Worm (Caenorhabditis elegans) whole organism, L4/young adult: Measurements from ENCODE around the gene F23B12.1.

ENCODE experiments used
- W03F9.2 ChIP-seq: fragments of 150-350 bp; optimal IDR thresholded peaks from 2 replicates; lab custom pipeline; 2014; ENCODE audit warnings: missing biosample characterization, missing genetic modification characterization
- dao-5 ChIP-seq: sonication (generic microtip); optimal IDR thresholded peaks from 2 replicates; lab custom pipeline; 2016; ENCODE audit warnings: missing genotype, missing genetic modification characterization, moderate library complexity, missing compliant biosample characterization
- him-1 ChIP-seq: sonication (generic microtip); optimal IDR thresholded peaks from 2 replicates; lab custom pipeline; 2016; ENCODE audit warnings: missing genotype, missing genetic modification reagents, missing genetic modification characterization, missing compliant biosample characterization

The F23B12.1 gene

ce11 chrV:14419855-14420254, 9.1 kb upstream of the F23B12.1 start:
- TF ChIP-seq W03F9.2 (tag; lab: Kevin White, UChicago) (no peak), dao-5 (tag; lab: Kevin White, UChicago) (no peak), him-1 (tag; lab: Kevin White, UChicago) (no peak)

ce11 chrV:14421325-14421724, 7.6 kb upstream of the F23B12.1 start, which contains the start of gene dhs-22:
TSS of gene dhs-22 (minus strand) at chrV:14421440.
- TF ChIP-seq dao-5 (tag; lab: Kevin White, UChicago) (no peak), him-1 (tag; lab: Kevin White, UChicago) (no peak), W03F9.2 (tag; lab: Kevin White, UChicago) (no peak)

- TF ChIP-seq him-1 (tag; lab: Kevin White, UChicago): no peak
- no peak for TF ChIP-seq dao-5 (tag; lab: Kevin White, UChicago)
- no peak for TF ChIP-seq W03F9.2 (tag; lab: Kevin White, UChicago)
Measured at ce11 chrV:14422317-14422716, 6.6 kb upstream of the F23B12.1 start, which contains the start of gene pas-1. TSS of gene pas-1 (minus strand) at chrV:14422618.

- no peak for TF ChIP-seq W03F9.2 (tag; lab: Kevin White, UChicago)
- TF ChIP-seq him-1 (tag; lab: Kevin White, UChicago): no peak
- TF ChIP-seq dao-5 (tag; lab: Kevin White, UChicago): no peak
Measured at ce11 chrV:14423268-14423667, 5.7 kb upstream of the F23B12.1 start, which contains the start of gene rpoa-12. TSS of gene rpoa-12 (minus strand) at chrV:14423304.

ce11 chrV:14424958-14425492, 3.9 kb upstream of the F23B12.1 start, which contains the start of gene rrsr-1:
TSS of gene rrsr-1 (minus strand) at chrV:14425008.
- TF ChIP-seq dao-5 (tag; lab: Kevin White, UChicago) (no peak), W03F9.2 (tag; lab: Kevin White, UChicago) (no peak), him-1 (tag; lab: Kevin White, UChicago) (no peak)

- no peak for TF ChIP-seq W03F9.2 (tag; lab: Kevin White, UChicago)
- TF ChIP-seq him-1 (tag; lab: Kevin White, UChicago): no peak
- TF ChIP-seq dao-5 (tag; lab: Kevin White, UChicago): no peak
Measured at ce11 chrV:14426013-14426412, 3.0 kb upstream of the F23B12.1 start.

ce11 chrV:14427069-14427825, 1.7 kb upstream of the F23B12.1 start:
- TF ChIP-seq him-1 (tag; lab: Kevin White, UChicago) (no peak), W03F9.2 (tag; lab: Kevin White, UChicago) (no peak), dao-5 (tag; lab: Kevin White, UChicago) (no peak)

- TF ChIP-seq him-1 (tag; lab: Kevin White, UChicago): no peak
- TF ChIP-seq dao-5 (tag; lab: Kevin White, UChicago): no peak
- TF ChIP-seq W03F9.2 (tag; lab: Kevin White, UChicago): no peak
Measured at ce11 chrV:14432259-14432658, 3.3 kb downstream of the F23B12.1 start, which contains the start of gene egl-1. TSS of gene egl-1 (minus strand) at chrV:14432359.

- TF ChIP-seq W03F9.2 (tag; lab: Kevin White, UChicago) (no peak), dao-5 (tag; lab: Kevin White, UChicago) (no peak), him-1 (tag; lab: Kevin White, UChicago) (no peak)
Measured at ce11 chrV:14433584-14433983, 4.6 kb downstream of the F23B12.1 start.

- TF ChIP-seq W03F9.2 (tag; lab: Kevin White, UChicago) (no peak), dao-5 (tag; lab: Kevin White, UChicago) (no peak), him-1 (tag; lab: Kevin White, UChicago) (no peak)
Measured at ce11 chrV:14436195-14436594, 7.2 kb downstream of the F23B12.1 start.

ce11 chrV:14437355-14437754, 8.4 kb downstream of the F23B12.1 start:
- TF ChIP-seq him-1 (tag; lab: Kevin White, UChicago) (no peak), dao-5 (tag; lab: Kevin White, UChicago) (no peak), W03F9.2 (tag; lab: Kevin White, UChicago) (no peak)

ce11 chrV:14438099-14438739, 9.3 kb downstream of the F23B12.1 start:
- TF ChIP-seq W03F9.2 (tag; lab: Kevin White, UChicago): no peak
- no peak for TF ChIP-seq him-1 (tag; lab: Kevin White, UChicago)
- TF ChIP-seq dao-5 (tag; lab: Kevin White, UChicago): no peak

- TF ChIP-seq W03F9.2 (tag; lab: Kevin White, UChicago): no peak
- TF ChIP-seq him-1 (tag; lab: Kevin White, UChicago): no peak
- no peak for TF ChIP-seq dao-5 (tag; lab: Kevin White, UChicago)
Measured at ce11 chrV:14439236-14439635, 10.3 kb downstream of the F23B12.1 start.
